Worm (Caenorhabditis elegans): ENCODE results near the gene ZK930.2.
A peak's percentile ranks its signal among the peaks of the same experiment; 100 is the strongest.

Gene ZK930.2

ce11 chrII:11842317-11842716 is 50.9 kb downstream of the ZK930.2 start, which contains the start of gene T27D12.1:
TSS of gene T27D12.1 (plus strand) at chrII:11842617.
- no peak for TF ChIP-seq sup-37 (GFP tag; optimal IDR thresholded peaks at IDR 0.05)
- no peak for TF ChIP-seq ama-1 (optimal IDR thresholded peaks at IDR 0.05)

ce11 chrII:11841653-11842052 is 51.6 kb downstream of the ZK930.2 start:
- TF ChIP-seq nhr-71 (tag; optimal IDR thresholded peaks at IDR 0.05) (peak; percentile 57), nhr-90 (tag; optimal IDR thresholded peaks at IDR 0.05; ENCODE audit: poor library complexity) (peak; percentile 59), grh-1 (GFP tag; IDR thresholded peaks at IDR 0.05) (0 out of 2 replicates have a peak, but pooled peaks have one; percentile 14), fos-1 (tag; optimal IDR thresholded peaks at IDR 0.05) (no peak), nhr-19 (GFP tag; conservative IDR thresholded peaks at IDR 0.05) (0 out of 2 replicates have a peak, but pooled peaks have one; percentile 21), snu-23 (GFP tag; optimal IDR thresholded peaks at IDR 0.05) (peak; percentile 35), mef-2 (tag; optimal IDR thresholded peaks at IDR 0.05) (no peak), nhr-20 (tag; optimal IDR thresholded peaks at IDR 0.05) (peak; percentile 50), lin-35 (GFP tag; optimal IDR thresholded peaks at IDR 0.05) (no peak), tlp-1 (tag; optimal IDR thresholded peaks at IDR 0.05) (no peak), ces-1 (GFP tag; optimal IDR thresholded peaks at IDR 0.05) (no peak), snpc-4 (tag; optimal IDR thresholded peaks at IDR 0.05) (peak; percentile 80), irx-1 (tag; optimal IDR thresholded peaks at IDR 0.05) (no peak), nhr-47 (tag; optimal IDR thresholded peaks at IDR 0.05) (peak; percentile 40), lin-14 (GFP tag; optimal IDR thresholded peaks at IDR 0.05) (peak; percentile 35), nhr-85 (tag) (peak; percentile 90), aly-2 (tag; optimal IDR thresholded peaks at IDR 0.05) (no peak), nhr-84 (tag; optimal IDR thresholded peaks at IDR 0.05) (no peak)

Data from whole organism, L1 larva.